Worm (Caenorhabditis elegans) whole organism, L4/young adult: ENCODE results near the gene R11G10.3.

Source experiments
- W03F9.2 ChIP-seq: fragments of 150-350 bp; optimal IDR thresholded peaks from 2 replicates; lab custom pipeline; 2014; ENCODE audit warnings: missing biosample characterization, missing genetic modification characterization
- dao-5 ChIP-seq: sonication (generic microtip); optimal IDR thresholded peaks from 2 replicates; lab custom pipeline; 2016; ENCODE audit warnings: missing genotype, missing genetic modification characterization, moderate library complexity, missing compliant biosample characterization
- him-1 ChIP-seq: sonication (generic microtip); optimal IDR thresholded peaks from 2 replicates; lab custom pipeline; 2016; ENCODE audit warnings: missing genotype, missing genetic modification reagents, missing genetic modification characterization, missing compliant biosample characterization

R11G10.3 gene

ce11 chrV:13575866-13576265 lies 52.6 kb downstream of the R11G10.3 start:
- TF ChIP-seq dao-5 (tag; lab: Kevin White, UChicago) = no peak
- no peak for TF ChIP-seq W03F9.2 (tag; lab: Kevin White, UChicago)
- TF ChIP-seq him-1 (tag; lab: Kevin White, UChicago) = no peak

DNA sequence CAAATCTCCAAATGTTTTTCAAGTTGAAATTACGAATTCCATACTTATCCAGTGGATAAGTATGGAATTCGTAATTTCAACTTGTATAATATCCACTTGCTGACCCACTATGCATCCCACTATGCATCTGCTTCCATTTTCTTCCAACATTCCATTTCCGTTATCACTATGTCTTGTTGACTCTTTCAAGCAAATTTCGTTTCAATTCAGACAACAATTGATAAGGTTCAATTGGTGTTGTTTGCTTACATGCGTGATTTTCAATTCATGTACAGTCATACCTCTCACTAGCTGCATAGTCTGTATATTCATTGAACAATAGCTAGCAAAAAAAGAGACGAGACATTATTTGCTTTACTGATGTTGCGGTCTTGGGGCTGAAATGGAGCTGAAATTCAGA lies 53.5 kb downstream of the R11G10.3 start:
- no peak for TF ChIP-seq W03F9.2 (tag; lab: Kevin White, UChicago)
- no peak for TF ChIP-seq him-1 (tag; lab: Kevin White, UChicago)
- TF ChIP-seq dao-5 (tag; lab: Kevin White, UChicago) = no peak

ce11 chrV:13577463-13577862 lies 54.2 kb downstream of the R11G10.3 start:
- TF ChIP-seq him-1 (tag; lab: Kevin White, UChicago) (no peak), dao-5 (tag; lab: Kevin White, UChicago) (no peak), W03F9.2 (tag; lab: Kevin White, UChicago) (no peak)

DNA sequence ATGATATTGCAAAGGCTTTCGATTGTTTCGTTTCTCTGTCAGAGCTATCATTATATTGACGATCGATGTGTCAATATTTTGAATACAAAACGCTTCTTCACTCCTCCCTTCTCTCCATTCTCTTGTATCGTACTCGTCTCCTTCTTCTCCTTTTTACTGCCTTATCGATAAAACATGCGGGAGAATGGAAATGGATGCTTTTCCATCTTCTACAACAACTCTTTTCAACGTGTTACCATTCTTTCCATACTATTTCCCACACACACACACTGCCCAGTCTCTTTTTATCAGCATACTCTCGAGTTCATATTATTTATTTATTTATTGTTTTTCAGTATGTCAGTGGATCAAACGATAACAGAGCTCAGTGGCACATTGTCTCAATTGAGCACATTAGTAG lies 55.3 kb downstream of the R11G10.3 start, which contains the start of gene C50B8.6:
TSS of gene C50B8.6 (plus strand) at position 336 of the 400 bp plus-strand sequence.
- TF ChIP-seq dao-5 (tag; lab: Kevin White, UChicago) (no peak), W03F9.2 (tag; lab: Kevin White, UChicago) (no peak), him-1 (tag; lab: Kevin White, UChicago) (no peak)
